Worm (Caenorhabditis elegans): ENCODE results near the gene Y55F3C.17.

The Y55F3C.17 gene

DNA sequence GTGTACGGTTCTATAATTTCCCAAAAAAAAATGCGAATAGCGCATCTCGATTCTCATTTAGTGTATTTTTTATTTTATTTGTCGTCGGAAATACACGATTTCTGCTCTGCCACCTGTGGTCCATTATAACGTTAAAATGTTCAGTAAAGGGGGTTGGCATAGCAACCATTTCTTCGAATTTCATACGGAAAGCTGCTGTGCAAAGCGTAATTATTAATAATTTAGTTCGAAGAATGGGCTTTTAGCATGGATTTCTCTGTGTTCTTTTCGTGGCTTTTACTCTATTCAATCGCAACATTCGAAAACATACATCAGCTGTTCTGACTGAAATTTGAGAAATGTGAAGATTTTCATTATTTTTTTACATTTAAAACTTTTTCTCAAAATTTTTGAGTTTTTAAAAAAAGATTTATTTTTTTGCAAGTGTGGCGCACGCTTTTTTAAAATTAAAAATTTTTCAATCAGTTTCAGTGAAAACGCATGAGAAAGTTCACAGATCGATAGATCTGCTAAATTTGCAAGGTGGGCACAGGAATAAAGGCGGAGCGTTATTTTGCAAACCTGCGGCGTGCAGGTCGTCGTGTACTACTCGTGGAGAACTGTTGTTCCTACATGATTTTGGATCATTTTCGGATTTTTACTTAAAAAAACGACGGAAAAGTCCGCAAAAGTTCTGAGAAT, 39.6 kb downstream of the Y55F3C.17 start:
- no peak for TF ChIP-seq peb-1 (tag; optimal IDR thresholded peaks at IDR 0.05)
- TF ChIP-seq C34F6.9 (tag; optimal IDR thresholded peaks at IDR 0.05), result no peak
- peak; percentile 50 for TF ChIP-seq ama-1 (optimal IDR thresholded peaks at IDR 0.05)

- TF ChIP-seq alr-1 (tag; optimal IDR thresholded peaks at IDR 0.05) (no peak), ama-1 (optimal IDR thresholded peaks at IDR 0.05) (no peak), sma-3 (GFP tag; optimal IDR thresholded peaks at IDR 0.05) (peak; percentile 54), lin-39 (tag; optimal IDR thresholded peaks at IDR 0.05) (no peak), nhr-11 (tag; optimal IDR thresholded peaks at IDR 0.05) (no peak), mdl-1 (tag; optimal IDR thresholded peaks at IDR 0.05) (peak in 1 of 2 experiments; percentile 30), nhr-6 (tag; optimal IDR thresholded peaks at IDR 0.05) (no peak), nhr-77 (tag; optimal IDR thresholded peaks at IDR 0.05) (no peak), elt-1 (tag; optimal IDR thresholded peaks at IDR 0.05) (no peak), lin-13 (GFP tag; optimal IDR thresholded peaks at IDR 0.05) (peak; percentile 28), lsy-2 (tag; optimal IDR thresholded peaks at IDR 0.05) (peak; percentile 79), ceh-82 (tag; optimal IDR thresholded peaks at IDR 0.05) (no peak), sem-4 (tag; optimal IDR thresholded peaks at IDR 0.05) (no peak), ztf-11 (tag; optimal IDR thresholded peaks at IDR 0.05) (no peak), nhr-25 (tag; optimal IDR thresholded peaks at IDR 0.05) (peak; percentile 9), sma-9 (GFP tag; optimal IDR thresholded peaks at IDR 0.05) (peak; percentile 64), sma-9 (tag; optimal IDR thresholded peaks at IDR 0.05) (no peak), egl-27 (tag; optimal IDR thresholded peaks at IDR 0.05) (no peak), nhr-129 (tag; optimal IDR thresholded peaks at IDR 0.05) (peak; percentile 81), nhr-21 (tag; optimal IDR thresholded peaks at IDR 0.05) (peak; percentile 12), elt-3 (tag; optimal IDR thresholded peaks at IDR 0.05) (no peak), nhr-237 (tag; optimal IDR thresholded peaks at IDR 0.05) (no peak), mbf-1 (tag; optimal IDR thresholded peaks at IDR 0.05) (no peak), fos-1 (tag; optimal IDR thresholded peaks at IDR 0.05) (no peak), peb-1 (tag; optimal IDR thresholded peaks at IDR 0.05) (no peak), zag-1 (tag; optimal IDR thresholded peaks at IDR 0.05) (no peak), unc-39 (tag; optimal IDR thresholded peaks at IDR 0.05) (no peak), unc-55 (GFP tag; optimal IDR thresholded peaks at IDR 0.05) (peak; percentile 2), lin-11 (tag; optimal IDR thresholded peaks at IDR 0.05) (peak; percentile 11), dmd-4 (tag; optimal IDR thresholded peaks at IDR 0.05) (no peak), mab-5 (tag; optimal IDR thresholded peaks at IDR 0.05) (no peak), crh-2 (tag; optimal IDR thresholded peaks at IDR 0.05) (peak; percentile 37), R02D3.7 (tag; optimal IDR thresholded peaks at IDR 0.05) (no peak), ztf-1 (GFP tag; conservative IDR thresholded peaks at IDR 0.05) (no peak), unc-62 (GFP tag; optimal IDR thresholded peaks at IDR 0.05) (no peak), gmeb-1 (tag; optimal IDR thresholded peaks at IDR 0.05) (peak; percentile 79), C34F6.9 (tag; optimal IDR thresholded peaks at IDR 0.05) (peak; percentile 35), ztf-4 (tag; optimal IDR thresholded peaks at IDR 0.05) (no peak), ZK546.5 (tag; optimal IDR thresholded peaks at IDR 0.05) (no peak), aly-2 (tag; optimal IDR thresholded peaks at IDR 0.05) (no peak), snpc-4 (tag; optimal IDR thresholded peaks at IDR 0.05) (peak; percentile 98), Y55F3AM.14 (GFP tag; optimal IDR thresholded peaks at IDR 0.05) (no peak), skn-1 (tag; optimal IDR thresholded peaks at IDR 0.05) (no peak), nhr-23 (tag; optimal IDR thresholded peaks at IDR 0.05) (no peak), nhr-10 (tag; optimal IDR thresholded peaks at IDR 0.05) (no peak), F13H6.1 (tag; optimal IDR thresholded peaks at IDR 0.05) (peak; percentile 46), nhr-12 (tag; optimal IDR thresholded peaks at IDR 0.05) (no peak), blmp-1 (tag; optimal IDR thresholded peaks at IDR 0.05; ENCODE audit: insufficient read depth) (no peak), ceh-16 (tag; optimal IDR thresholded peaks at IDR 0.05) (peak; percentile 49)
Measured at ce11 chrIV:657932-658331, 40.3 kb downstream of the Y55F3C.17 start.
